Fruit fly (Drosophila melanogaster): ENCODE measurements around the gene Snmp1.

The Snmp1 gene

DNA sequence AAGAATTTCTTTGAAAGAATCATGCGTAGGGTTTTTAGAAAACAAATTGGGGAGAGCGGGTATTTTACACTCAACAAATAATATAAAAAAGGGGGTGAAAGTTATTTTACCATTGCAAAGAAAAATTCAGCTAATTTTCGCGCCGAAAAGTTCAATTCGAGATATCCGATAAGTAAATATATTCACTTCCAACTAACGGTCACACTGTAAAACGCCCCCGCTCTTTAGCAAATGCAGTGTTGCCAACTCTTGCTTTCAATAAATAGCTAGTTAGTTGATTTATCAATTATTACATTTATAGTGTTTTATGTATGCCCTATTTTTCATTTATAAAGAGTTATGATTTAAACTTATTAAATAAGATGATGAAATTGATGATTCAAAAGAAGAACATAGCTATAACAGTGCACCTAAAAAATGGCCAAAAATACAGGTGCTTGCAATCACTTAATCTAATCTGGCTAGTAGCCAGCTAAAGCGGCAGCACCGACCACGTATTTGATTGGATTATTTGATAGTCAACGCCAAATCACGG is 29.7 kb downstream of the Snmp1 start, which contains the start of gene meigo (continued):
- TF ChIP-seq Xbp1 (GFP tag; optimal IDR thresholded peaks at IDR 0.05) (peak; percentile 95), rib (GFP tag; IDR thresholded peaks at IDR 0.05) (no peak), CG4360 (GFP tag; IDR thresholded peaks at IDR 0.05) (no peak), pum (GFP tag; optimal IDR thresholded peaks at IDR 0.05) (peak; percentile 34), Six4 (GFP tag; optimal IDR thresholded peaks at IDR 0.05) (peak; percentile 46), lab (GFP tag; optimal IDR thresholded peaks at IDR 0.05) (no peak), Dref (GFP tag; IDR thresholded peaks at IDR 0.05) (peak; percentile 79), CG15011 (GFP tag; optimal IDR thresholded peaks at IDR 0.05) (no peak), chn (GFP tag; optimal IDR thresholded peaks at IDR 0.05) (peak; percentile 51), CG11504 (tag; optimal IDR thresholded peaks at IDR 0.05) (no peak), pfk (GFP tag; optimal IDR thresholded peaks at IDR 0.05) (no peak), fd96Cb (tag; optimal IDR thresholded peaks at IDR 0.05) (peak; percentile 54), zf30C (GFP tag; optimal IDR thresholded peaks at IDR 0.05) (no peak), twi (tag; optimal IDR thresholded peaks at IDR 0.05) (peak; percentile 52), scrt (GFP tag; optimal IDR thresholded peaks at IDR 0.05) (no peak), CG6854 (GFP tag; optimal IDR thresholded peaks at IDR 0.05) (no peak), tgo (GFP tag; IDR thresholded peaks at IDR 0.05) (peak; percentile 66), CG18011 (GFP tag; optimal IDR thresholded peaks at IDR 0.05) (peak; percentile 54), CG12236 (GFP tag; optimal IDR thresholded peaks at IDR 0.05) (no peak), CG3838 (GFP tag; optimal IDR thresholded peaks at IDR 0.05) (no peak), tll (GFP tag; optimal IDR thresholded peaks at IDR 0.05) (peak; percentile 31 to 56), CG1529 (GFP tag; optimal IDR thresholded peaks at IDR 0.05) (no peak), CG8944 (GFP tag; optimal IDR thresholded peaks at IDR 0.05) (peak; percentile 48), CG14441 (GFP tag; IDR thresholded peaks at IDR 0.05) (peak; percentile 49), CG11695 (GFP tag; IDR thresholded peaks at IDR 0.05) (no peak), Aef1 (GFP tag; IDR thresholded peaks at IDR 0.05) (peak; percentile 58), CG5245 (GFP tag; optimal IDR thresholded peaks at IDR 0.05) (peak; percentile 29), jumu (GFP tag; optimal IDR thresholded peaks at IDR 0.05) (peak; percentile 40), Meics (GFP tag; optimal IDR thresholded peaks at IDR 0.05) (peak; percentile 57), kay (GFP tag; optimal IDR thresholded peaks at IDR 0.05) (peak; percentile 41), CG30431 (GFP tag; optimal IDR thresholded peaks at IDR 0.05) (no peak), vvl (GFP tag; IDR thresholded peaks at IDR 0.05) (peak; percentile 74), CG15601 (tag; optimal IDR thresholded peaks at IDR 0.05) (peak; percentile 87), CG4854 (GFP tag; optimal IDR thresholded peaks at IDR 0.05) (peak; percentile 49), cas (GFP tag; IDR thresholded peaks at IDR 0.05) (0 out of 2 replicates have a peak, but pooled peaks have one; percentile 44), wor (GFP tag; IDR thresholded peaks at IDR 0.05) (no peak), jing (GFP tag; optimal IDR thresholded peaks at IDR 0.05) (no peak), mam (GFP tag; optimal IDR thresholded peaks at IDR 0.05) (peak; percentile 67), sima (GFP tag; optimal IDR thresholded peaks at IDR 0.05) (no peak), Hr3 (GFP tag; optimal IDR thresholded peaks at IDR 0.05) (peak; percentile 68), sna (GFP tag; IDR thresholded peaks at IDR 0.05; ENCODE audit: partially characterized antibody) (0 out of 2 replicates have a peak, but pooled peaks have one; percentile 49), fd64A (GFP tag; optimal IDR thresholded peaks at IDR 0.05) (no peak), unc-4 (GFP tag; IDR thresholded peaks at IDR 0.05; ENCODE audit: partially characterized antibody) (no peak), wek (GFP tag; optimal IDR thresholded peaks at IDR 0.05) (no peak), CG7271 (tag; optimal IDR thresholded peaks at IDR 0.05) (no peak), CG10431 (GFP tag; optimal IDR thresholded peaks at IDR 0.05) (no peak), CG12942 (GFP tag; optimal IDR thresholded peaks at IDR 0.05) (peak; percentile 67), CG10654 (GFP tag; optimal IDR thresholded peaks at IDR 0.05) (peak; percentile 67), nau (GFP tag; optimal IDR thresholded peaks at IDR 0.05) (no peak), CG9817 (tag; optimal IDR thresholded peaks at IDR 0.05) (peak; percentile 79), CG7786 (GFP tag; optimal IDR thresholded peaks at IDR 0.05) (peak; percentile 46)
